Worm (Caenorhabditis elegans) whole organism, midembryonic: ENCODE results near the gene ZC53.1.

Experiments
- T22C8.4 ChIP-seq: fragments of 200-800 bp; sonication (Bioruptor generic); IDR thresholded peaks from 2 replicates; pipeline ENCODE4 v1.3.6; 2022; ENCODE audit warnings: missing genetic modification characterization, missing compliant biosample characterization
- cog-1 ChIP-seq: sonication (generic microtip); optimal IDR thresholded peaks from 2 replicates; lab custom pipeline; 2016; ENCODE audit warnings: missing genetic modification characterization, missing compliant biosample characterization
- flt-1 ChIP-seq: fragments of 200-800 bp; sonication (Bioruptor generic); IDR thresholded peaks from 2 replicates; pipeline ENCODE4 v1.3.6; 2022; ENCODE audit warnings: missing genetic modification characterization, missing compliant biosample characterization
- klf-2 ChIP-seq: fragments of 200-800 bp; sonication (Bioruptor generic); conservative IDR thresholded peaks from 2 replicates; pipeline ENCODE4 v1.3.6; 2022; ENCODE audit warnings: missing genetic modification reagents, missing genetic modification characterization, missing compliant biosample characterization
- med-1 ChIP-seq: sonication (generic microtip); optimal IDR thresholded peaks from 2 replicates; lab custom pipeline; 2017; ENCODE audit warnings: missing genetic modification characterization, mild to moderate bottlenecking, missing compliant biosample characterization, antibody characterized with exemption, missing genetic modification reagents; ENCODE audit not compliant: insufficient read depth
- ref-1 ChIP-seq: fragments of 200-800 bp; sonication (Bioruptor generic); conservative IDR thresholded peaks from 2 replicates; pipeline ENCODE4 v1.3.6; 2022; ENCODE audit warnings: missing genetic modification reagents, missing genetic modification characterization, missing compliant biosample characterization
- tab-1 ChIP-seq: fragments of 200-800 bp; sonication (Bioruptor generic); IDR thresholded peaks from 2 replicates; pipeline ENCODE4 v1.3.6; 2022; ENCODE audit warnings: missing genetic modification characterization, missing compliant biosample characterization
- ztf-23 ChIP-seq: fragments of 200-800 bp; sonication (Bioruptor generic); IDR thresholded peaks from 2 replicates; pipeline ENCODE4 v1.3.6; 2022; ENCODE audit warnings: missing genetic modification reagents, missing genetic modification characterization, missing compliant biosample characterization
- ztf-29 ChIP-seq: fragments of 200-800 bp; sonication (Bioruptor generic); IDR thresholded peaks from 2 replicates; pipeline ENCODE4 v1.3.6; 2022; ENCODE audit warnings: missing genetic modification reagents, missing genetic modification characterization, missing compliant biosample characterization

Gene ZC53.1

ce11 chrX:1913257-1913656 is at the start of gene ZC53.1:
Gene ZC53.1, minus strand, starts transcription at chrX:1913357.
- TF ChIP-seq tab-1 (GFP tag; lab: Robert Waterston, UW) (no peak), ztf-29 (GFP tag; lab: Robert Waterston, UW) (no peak), ref-1 (no peak), ztf-23 (GFP tag; lab: Robert Waterston, UW) (no peak), T22C8.4 (no peak), klf-2 (no peak), cog-1 (tag; lab: Kevin White, UChicago) (no peak), med-1 (GFP tag; lab: Kevin White, UChicago) (no peak), flt-1 (GFP tag; lab: Robert Waterston, UW) (no peak)

- no peak for TF ChIP-seq med-1 (GFP tag; lab: Kevin White, UChicago)
- TF ChIP-seq tab-1 (GFP tag; lab: Robert Waterston, UW), result no peak
- no peak for TF ChIP-seq ztf-23 (GFP tag; lab: Robert Waterston, UW)
- TF ChIP-seq klf-2, result no peak
These were observed 49.1 kb upstream of the ZC53.1 start, which contains the start of gene F52D2.7 for ce11 chrX:1962273-1962672. Gene F52D2.7, plus strand, starts transcription at chrX:1962573.

DNA sequence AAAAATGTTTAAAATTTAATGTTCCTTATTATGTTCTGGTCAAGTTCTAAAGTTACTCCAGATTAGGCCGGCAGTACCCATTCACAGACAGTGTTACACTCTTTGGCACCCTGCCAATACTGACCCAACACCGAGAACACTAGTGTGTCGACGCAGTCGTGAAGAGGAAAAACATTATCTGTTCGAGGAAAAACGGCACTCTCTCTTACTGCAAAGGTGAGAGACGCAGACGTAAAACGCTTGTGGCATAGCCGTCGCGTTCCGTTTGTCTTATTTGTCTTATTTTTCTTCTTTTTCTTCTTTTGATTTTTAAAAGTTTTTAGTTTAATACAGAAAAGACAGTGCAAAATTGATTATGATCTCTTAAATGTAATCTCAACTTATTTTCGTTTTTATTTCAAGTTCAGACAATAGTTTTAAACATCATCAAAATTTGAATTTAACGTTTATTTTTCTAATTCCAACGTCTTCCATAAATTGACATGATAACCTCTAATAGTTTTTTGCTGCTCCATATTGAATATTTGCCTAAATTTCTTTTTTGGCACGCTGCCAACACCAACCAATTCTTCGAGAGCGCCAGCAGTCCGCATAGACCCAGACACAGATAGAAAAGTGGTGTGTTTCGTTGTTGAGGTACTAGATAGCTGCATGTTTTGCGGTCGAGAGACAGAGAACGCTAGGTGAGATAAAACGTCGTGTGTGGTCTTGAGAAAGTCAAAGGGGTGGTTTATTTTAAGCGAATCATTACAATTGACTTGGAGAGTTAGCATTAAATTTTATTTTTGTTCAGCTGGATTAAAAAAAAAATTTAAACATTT is 47.9 kb upstream of the ZC53.1 start:
- peak; percentile 10 for TF ChIP-seq cog-1 (tag; lab: Kevin White, UChicago)
- TF ChIP-seq ztf-23 (GFP tag; lab: Robert Waterston, UW), result no peak

- TF ChIP-seq flt-1 (GFP tag; lab: Robert Waterston, UW), result no peak
- TF ChIP-seq tab-1 (GFP tag; lab: Robert Waterston, UW), result no peak
- no peak for TF ChIP-seq ztf-29 (GFP tag; lab: Robert Waterston, UW)
- TF ChIP-seq klf-2, result no peak
- TF ChIP-seq med-1 (GFP tag; lab: Kevin White, UChicago), result no peak
- TF ChIP-seq ztf-23 (GFP tag; lab: Robert Waterston, UW), result no peak
- no peak for TF ChIP-seq T22C8.4
- no peak for TF ChIP-seq ref-1
- no peak for TF ChIP-seq cog-1 (tag; lab: Kevin White, UChicago)
These were observed 45.9 kb upstream of the ZC53.1 start for ce11 chrX:1959063-1959462.

- TF ChIP-seq ref-1, result no peak
- no peak for TF ChIP-seq cog-1 (tag; lab: Kevin White, UChicago)
- TF ChIP-seq klf-2, result no peak
- no peak for TF ChIP-seq tab-1 (GFP tag; lab: Robert Waterston, UW)
- no peak for TF ChIP-seq T22C8.4
- no peak for TF ChIP-seq ztf-23 (GFP tag; lab: Robert Waterston, UW)
- TF ChIP-seq flt-1 (GFP tag; lab: Robert Waterston, UW), result no peak
- no peak for TF ChIP-seq ztf-29 (GFP tag; lab: Robert Waterston, UW)
- no peak for TF ChIP-seq med-1 (GFP tag; lab: Kevin White, UChicago)
These were observed 26.7 kb upstream of the ZC53.1 start, which contains the start of gene Y59E1A.4 for ce11 chrX:1939887-1940286. Gene Y59E1A.4, minus strand, starts transcription at chrX:1939987.

DNA sequence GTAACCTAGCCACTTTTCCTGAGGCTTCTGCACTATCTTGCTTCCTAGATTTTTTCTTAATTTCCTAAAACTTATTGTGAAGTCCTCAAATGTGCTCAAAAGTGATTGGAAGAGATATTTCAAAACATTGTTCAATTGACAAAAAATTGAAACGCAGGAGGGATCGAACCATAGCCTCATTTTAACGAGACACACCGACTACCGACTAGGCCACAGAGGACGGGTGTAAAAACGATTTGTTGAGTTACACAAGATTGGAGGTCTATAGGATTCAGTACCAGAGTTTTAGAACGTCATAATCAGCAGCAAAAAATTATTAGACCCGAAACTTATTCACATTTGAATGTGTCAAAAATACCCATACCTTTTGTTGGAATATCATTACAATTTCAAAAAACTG is 26.1 kb upstream of the ZC53.1 start:
- TF ChIP-seq tab-1 (GFP tag; lab: Robert Waterston, UW) (no peak), ref-1 (no peak), ztf-29 (GFP tag; lab: Robert Waterston, UW) (no peak), med-1 (GFP tag; lab: Kevin White, UChicago) (no peak), ztf-23 (GFP tag; lab: Robert Waterston, UW) (no peak), cog-1 (tag; lab: Kevin White, UChicago) (no peak), T22C8.4 (no peak), flt-1 (GFP tag; lab: Robert Waterston, UW) (no peak), klf-2 (no peak)

DNA sequence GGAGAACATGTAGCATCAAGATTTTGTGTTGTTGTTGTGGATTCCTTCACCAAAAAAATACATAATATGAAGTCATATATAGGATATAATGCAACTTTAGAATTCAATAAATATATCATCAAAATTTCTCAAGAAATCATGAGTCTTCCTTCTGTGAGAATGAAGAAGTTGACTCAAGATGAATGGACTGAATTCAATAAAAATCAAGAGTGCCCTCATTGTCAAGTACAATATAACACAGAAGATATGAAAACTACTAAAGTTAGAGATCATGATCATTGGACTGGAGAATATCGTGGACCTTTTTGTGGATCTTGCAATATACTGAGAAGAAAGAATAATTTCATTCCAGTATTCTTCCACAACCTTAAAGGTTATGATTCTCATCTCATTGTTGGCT is 22.3 kb upstream of the ZC53.1 start:
- TF ChIP-seq flt-1 (GFP tag; lab: Robert Waterston, UW) (no peak), ztf-23 (GFP tag; lab: Robert Waterston, UW) (no peak), ztf-29 (GFP tag; lab: Robert Waterston, UW) (no peak), T22C8.4 (no peak), cog-1 (tag; lab: Kevin White, UChicago) (no peak)

DNA sequence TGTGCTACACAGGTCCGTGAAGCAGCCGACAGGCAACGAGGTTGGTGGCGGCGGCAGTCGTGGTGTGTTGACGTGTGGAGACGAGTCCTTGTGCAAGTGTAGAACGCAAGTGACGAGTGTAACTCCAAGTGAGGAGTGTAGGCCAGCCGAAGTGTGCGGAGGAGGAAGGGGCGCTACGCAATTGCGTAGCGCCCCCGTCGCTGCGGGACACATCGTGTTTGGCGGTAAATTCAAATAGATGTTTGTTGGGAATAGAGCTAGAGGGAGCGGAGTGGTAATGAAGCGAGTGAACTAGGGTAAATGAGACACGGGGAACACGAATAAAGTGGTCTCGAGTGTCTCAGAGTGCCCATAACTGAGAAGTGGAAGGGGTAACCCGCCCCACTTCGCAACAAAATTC is 20.4 kb upstream of the ZC53.1 start:
- TF ChIP-seq ztf-23 (GFP tag; lab: Robert Waterston, UW), result peak; percentile 99

- TF ChIP-seq tab-1 (GFP tag; lab: Robert Waterston, UW) (no peak), T22C8.4 (no peak), klf-2 (no peak), flt-1 (GFP tag; lab: Robert Waterston, UW) (no peak), ztf-29 (GFP tag; lab: Robert Waterston, UW) (no peak), ref-1 (no peak), med-1 (GFP tag; lab: Kevin White, UChicago) (no peak), cog-1 (tag; lab: Kevin White, UChicago) (no peak), ztf-23 (GFP tag; lab: Robert Waterston, UW) (no peak)
These were observed 11.0 kb upstream of the ZC53.1 start, which contains the start of gene ZC53.2 for ce11 chrX:1924138-1924537. Gene ZC53.2, minus strand, starts transcription at chrX:1924238.

DNA sequence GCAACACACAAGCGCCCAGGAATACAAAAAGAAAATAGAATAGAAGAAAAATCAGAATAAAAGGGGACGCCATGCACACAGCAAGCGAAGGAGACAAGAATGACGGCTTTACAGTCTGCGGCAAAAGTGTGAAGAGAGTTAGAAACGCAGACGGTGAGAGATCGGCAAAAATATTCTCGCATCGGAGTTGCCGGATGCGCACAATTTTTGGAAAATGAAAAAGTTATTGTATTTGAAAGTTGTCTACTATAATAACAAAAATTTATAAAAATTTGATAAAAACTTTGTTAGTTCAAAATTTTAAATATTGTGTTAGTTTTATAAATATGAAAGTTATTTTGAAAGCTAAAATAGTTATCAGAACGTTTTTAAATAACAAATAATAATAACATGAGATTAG is 9.1 kb upstream of the ZC53.1 start, which contains the start of gene ZC53.22:
Gene ZC53.22 (minus strand): TSS at position 101 of the 400 bp plus-strand sequence.
- TF ChIP-seq ref-1 (no peak), med-1 (GFP tag; lab: Kevin White, UChicago) (no peak), cog-1 (tag; lab: Kevin White, UChicago) (no peak), flt-1 (GFP tag; lab: Robert Waterston, UW) (no peak), T22C8.4 (no peak), ztf-23 (GFP tag; lab: Robert Waterston, UW) (no peak), tab-1 (GFP tag; lab: Robert Waterston, UW) (no peak), ztf-29 (GFP tag; lab: Robert Waterston, UW) (no peak), klf-2 (no peak)
